Worm (Caenorhabditis elegans): ENCODE results near the gene Y67D8C.7.

Y67D8C.7 gene

DNA sequence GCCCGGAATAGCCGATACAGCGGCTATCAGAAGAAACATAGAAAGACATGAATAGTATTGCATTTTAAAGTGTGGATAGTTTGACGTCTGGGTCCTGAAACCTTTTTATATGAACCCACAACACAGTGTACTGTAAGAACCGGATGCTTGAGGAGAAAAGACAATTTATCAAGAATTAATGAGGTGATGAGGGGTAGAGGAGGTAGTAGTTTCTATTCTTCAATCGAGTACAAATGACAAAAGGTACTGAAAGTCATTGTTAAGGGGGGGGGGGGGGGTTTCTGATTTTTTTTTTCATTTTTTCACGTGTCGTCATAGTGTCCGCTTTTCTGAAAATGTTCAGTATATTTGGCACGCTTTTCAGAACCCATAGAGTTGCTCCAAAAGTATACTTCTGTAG lies at the start of gene Y67D8C.7:
Y67D8C.7 (minus strand) TSS at position 101 of the 400 bp plus-strand sequence.
- no peak for TF ChIP-seq unc-62 (GFP tag; optimal IDR thresholded peaks at IDR 0.05)

DNA sequence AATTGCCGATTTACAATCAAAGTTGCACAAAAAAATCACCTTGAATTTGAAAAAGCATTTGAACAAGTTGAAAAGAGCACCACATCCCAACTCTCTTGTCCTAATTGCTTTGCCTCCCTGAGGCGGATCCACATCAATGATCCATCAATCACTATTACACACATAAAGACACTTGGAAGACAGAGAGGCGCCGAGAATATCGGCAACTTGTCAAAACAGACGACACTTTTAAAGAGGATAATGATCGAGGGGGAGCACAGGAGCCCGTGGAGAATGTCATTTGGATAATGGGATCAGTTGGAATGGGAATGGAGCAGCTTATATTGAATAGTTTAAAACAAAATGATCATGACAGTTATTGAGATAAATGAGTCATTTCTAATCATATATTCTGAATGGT lies 34.5 kb upstream of the Y67D8C.7 start:
- TF ChIP-seq unc-62 (GFP tag; optimal IDR thresholded peaks at IDR 0.05): no peak

DNA sequence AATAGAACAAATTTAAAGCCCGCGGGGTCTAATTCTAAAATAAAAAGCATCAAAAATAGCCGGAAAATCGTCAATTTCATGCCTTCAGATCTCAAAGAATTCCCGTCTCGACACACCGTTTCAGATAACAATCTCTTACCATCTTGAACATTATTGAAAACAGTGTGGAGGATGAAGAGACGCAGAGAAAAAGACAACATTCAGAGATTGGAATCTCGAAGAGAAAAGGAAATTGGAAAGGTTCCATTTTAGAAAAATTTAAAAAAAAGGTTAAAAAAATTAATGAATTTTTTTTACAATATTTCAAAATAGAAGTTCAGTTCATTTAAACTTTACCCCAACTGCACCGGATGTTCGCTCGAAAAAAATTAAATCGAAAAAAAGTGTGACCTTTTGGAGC lies 30.3 kb upstream of the Y67D8C.7 start:
- TF ChIP-seq unc-62 (GFP tag; optimal IDR thresholded peaks at IDR 0.05): no peak

DNA sequence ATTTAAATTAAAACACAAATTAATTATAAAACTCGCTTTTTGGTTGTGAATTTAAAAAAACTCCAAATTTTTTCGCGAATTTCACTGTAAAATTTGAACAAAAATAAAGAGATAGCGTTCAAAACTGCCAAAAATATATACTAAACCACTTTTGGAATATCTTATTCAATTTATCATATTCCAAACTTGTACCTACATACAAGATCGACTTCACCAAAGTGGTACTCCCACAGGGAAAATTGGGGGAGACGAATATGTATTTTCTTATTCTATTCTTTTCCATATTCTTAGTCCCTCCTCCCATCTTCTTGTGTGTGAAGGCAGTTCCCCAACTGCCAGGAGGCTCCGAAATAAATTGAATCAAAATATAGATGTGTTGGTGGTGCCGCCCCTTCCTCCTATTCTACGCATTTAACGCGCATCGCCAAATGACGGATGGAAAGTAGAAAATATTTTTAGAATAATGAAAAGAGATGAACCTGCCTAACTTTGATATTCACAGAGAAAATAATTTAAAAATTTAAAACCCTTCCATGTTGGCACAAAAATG lies 29.3 kb upstream of the Y67D8C.7 start:
- TF ChIP-seq unc-62 (GFP tag; optimal IDR thresholded peaks at IDR 0.05): no peak

DNA sequence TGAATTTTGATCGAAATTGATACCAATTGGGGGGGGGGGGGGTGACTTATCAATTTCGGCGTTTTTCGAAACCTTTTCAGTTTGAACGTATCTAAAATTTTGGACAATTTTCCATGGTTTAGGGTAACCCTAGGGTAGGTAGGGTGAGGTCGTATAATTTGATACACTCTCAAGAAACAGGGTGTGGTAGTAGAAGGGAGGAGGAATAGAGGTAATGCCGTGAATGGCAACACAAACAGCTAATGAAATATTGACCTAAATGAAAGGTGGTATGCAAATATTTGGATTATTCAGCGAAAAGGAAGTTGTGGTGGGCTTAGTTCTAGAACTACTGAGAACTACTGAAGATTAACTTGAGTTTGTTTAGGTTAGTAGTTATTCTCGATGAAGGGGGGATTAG lies 26.2 kb upstream of the Y67D8C.7 start:
- TF ChIP-seq unc-62 (GFP tag; optimal IDR thresholded peaks at IDR 0.05): no peak

DNA sequence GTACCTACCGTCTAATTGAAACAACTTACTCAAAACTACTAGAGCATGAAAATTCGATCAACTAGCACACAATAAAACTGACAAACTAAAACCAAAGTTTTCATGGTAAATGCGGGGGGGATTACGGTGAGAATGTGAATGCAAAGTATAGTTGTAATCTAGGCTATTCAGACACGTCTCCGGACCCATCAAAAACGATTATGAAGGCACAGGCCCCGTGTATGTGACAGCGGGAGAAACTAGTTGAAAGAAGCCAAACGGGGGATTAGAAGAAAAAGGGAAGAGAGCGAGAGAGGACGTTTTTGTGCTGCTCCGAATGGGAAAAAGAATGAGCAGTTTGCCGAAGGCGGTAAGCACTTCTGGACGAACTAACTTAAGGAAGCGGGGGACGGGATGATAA lies 24.4 kb upstream of the Y67D8C.7 start:
- TF ChIP-seq unc-62 (GFP tag; optimal IDR thresholded peaks at IDR 0.05): no peak

DNA sequence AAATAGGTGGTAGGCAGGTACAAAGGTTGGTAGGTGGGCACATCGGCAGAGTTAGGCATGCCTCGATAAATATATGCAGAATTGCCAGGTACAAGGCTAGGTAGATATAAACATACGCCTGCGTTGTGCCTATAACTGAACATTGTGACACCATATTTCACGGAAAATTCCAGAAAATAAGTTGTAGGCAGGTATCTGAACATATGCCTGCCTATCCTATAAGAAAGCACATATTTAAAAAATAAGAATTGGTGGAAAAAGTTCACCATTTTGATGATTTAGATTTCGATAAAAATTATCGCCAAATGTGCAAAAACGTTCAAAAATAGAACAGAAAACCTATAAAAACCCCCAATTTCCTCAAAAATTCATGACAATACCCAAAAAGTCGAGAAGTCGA lies 22.9 kb upstream of the Y67D8C.7 start:
- TF ChIP-seq unc-62 (GFP tag; optimal IDR thresholded peaks at IDR 0.05): no peak

DNA sequence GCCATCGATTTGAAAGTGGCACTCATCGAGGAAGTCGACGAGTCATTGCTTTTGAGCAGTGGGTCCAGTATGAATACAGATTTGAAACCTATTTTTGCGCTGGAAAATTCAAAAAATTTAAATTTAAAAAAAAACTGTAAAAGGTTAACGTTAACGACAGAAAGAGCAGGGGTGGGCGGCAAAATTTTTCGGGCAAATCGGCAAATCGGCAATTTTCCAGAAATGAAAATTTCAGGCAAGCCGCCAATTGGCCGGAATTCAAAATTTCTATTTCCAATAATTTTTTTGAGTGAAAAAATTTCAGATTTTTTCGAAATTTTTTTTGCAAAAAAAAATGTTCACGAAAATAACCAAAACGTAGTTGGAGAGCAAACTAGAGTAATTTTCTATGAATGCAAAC lies 20.1 kb upstream of the Y67D8C.7 start, which contains the start of gene Y67D8C.9:
Y67D8C.9 (minus strand) TSS at position 101 of the 400 bp plus-strand sequence.
- TF ChIP-seq unc-62 (GFP tag; optimal IDR thresholded peaks at IDR 0.05): no peak

DNA sequence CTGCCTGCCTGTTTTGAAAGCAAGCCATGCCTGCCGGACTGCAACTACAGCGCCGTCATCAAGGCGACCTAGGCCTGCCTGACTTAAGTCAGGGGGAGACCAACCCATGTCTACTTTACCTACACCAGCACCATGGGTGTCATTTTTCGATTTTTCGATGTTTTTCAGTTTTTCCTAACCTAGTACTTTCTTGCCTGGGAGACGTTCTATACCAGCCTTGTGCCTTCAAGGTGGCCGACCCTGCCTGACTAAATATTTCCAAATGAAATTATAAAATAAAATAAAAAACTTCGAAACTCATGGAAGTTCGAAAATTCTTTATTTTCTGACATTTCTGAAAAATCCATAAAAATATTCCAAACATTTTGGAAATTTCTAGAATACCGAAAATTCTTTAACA lies 10.1 kb upstream of the Y67D8C.7 start:
- TF ChIP-seq unc-62 (GFP tag; optimal IDR thresholded peaks at IDR 0.05): no peak

DNA sequence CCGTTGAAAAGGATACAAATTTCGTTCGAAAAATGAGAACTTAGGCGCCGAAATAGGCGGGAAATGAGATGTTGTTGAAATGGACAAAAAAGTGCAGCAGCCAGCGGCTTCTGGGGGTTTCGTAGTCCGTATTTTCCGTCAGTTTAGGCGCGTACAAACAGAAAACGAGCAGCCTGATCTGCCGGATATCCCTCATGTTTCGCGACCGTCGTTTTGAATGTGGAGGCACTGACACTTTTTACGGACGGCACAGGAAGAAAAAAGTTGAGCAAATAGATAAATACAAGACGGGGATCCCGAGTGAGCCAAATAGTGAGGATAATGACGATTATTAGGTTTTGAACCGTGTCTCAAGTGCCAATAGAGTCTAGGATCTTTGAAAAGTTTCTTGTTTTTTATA lies 9.5 kb upstream of the Y67D8C.7 start, which contains the start of gene Y67D8C.22:
Y67D8C.22 (minus strand) TSS at position 101 of the 400 bp plus-strand sequence.
- no peak for TF ChIP-seq unc-62 (GFP tag; optimal IDR thresholded peaks at IDR 0.05)

DNA sequence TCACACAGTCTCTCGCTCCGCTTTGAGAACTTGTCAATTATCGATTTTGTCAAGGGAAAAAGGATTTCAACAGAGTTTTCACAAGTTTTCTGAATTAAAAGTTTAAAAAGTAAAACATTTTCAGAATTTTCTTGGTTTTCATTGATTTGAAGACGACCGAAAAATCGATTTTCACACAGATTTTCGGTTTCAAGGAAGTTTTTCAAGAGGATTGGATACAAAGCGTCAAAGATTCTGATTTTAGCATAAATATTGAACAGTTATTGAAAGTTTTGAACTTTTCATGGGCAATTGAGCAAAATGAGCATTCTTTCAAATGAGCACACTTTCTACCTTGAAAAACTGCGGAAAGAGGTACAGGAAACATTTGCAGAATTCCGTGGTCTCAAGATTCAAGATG lies 5.3 kb upstream of the Y67D8C.7 start, which contains the start of gene Y67D8C.2:
Y67D8C.2 (plus strand) TSS at position 301 of the 400 bp plus-strand sequence.
- TF ChIP-seq unc-62 (GFP tag; optimal IDR thresholded peaks at IDR 0.05): no peak

DNA sequence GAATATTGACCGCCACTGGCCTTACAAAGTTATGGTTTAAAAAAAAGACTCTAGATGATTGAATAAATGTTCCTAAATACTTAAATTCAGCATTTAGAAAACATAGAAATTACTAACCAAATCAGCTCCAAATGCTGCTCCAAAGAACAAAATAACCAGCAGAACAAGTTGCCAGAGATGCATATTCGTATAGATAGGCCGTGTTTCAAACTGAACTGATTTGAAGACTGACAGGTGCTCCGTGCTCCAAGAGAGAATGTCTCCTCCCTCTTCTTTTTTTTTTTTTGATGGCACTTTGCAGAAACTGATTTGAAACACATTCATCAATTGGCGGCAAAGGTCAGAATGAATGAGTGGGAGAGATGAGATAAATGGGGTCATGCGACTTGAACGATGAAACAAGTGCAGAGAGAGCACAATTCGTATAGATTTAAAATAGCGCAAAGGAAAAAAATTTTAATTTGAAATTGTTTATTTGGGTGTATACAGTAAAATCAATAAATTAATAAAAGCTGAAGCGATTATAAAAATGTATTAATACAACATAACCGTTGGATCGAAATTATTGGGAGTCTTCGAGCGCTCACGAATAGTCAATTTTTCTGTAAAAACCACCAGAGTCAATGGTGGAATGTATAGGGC lies 3.0 kb upstream of the Y67D8C.7 start, which contains the start of gene cpg-9:
cpg-9 (minus strand) TSS at position 592 of the 642 bp plus-strand sequence.
- no peak for TF ChIP-seq unc-62 (GFP tag; optimal IDR thresholded peaks at IDR 0.05)

DNA sequence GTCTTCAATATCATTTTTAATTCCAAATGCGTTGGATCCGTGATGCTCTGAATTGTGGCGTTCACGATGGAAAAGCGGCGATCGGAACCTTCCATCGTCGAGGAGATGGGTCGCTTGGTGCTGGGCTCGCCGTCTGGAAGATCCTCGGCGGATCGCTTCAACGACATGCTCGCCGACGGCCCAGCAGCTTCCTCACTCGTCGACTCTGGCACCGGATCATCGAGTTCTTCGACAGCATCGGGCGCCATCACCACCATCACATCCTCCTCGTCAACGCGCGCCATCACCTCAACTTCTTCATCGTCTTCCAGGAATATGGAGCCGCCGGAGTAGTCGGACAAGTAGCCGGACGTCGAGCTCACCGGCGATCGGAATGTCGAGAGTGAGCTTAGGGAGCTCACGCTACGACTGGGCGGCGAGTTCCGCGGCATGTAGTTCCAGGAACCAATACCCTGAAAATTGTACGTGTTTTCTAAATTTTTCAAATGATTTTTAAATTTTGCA lies 3.7 kb downstream of the Y67D8C.7 start, which contains the start of gene Y67D8C.6:
Y67D8C.6 (minus strand) TSS at position 454 of the 504 bp plus-strand sequence.
- TF ChIP-seq unc-62 (GFP tag; optimal IDR thresholded peaks at IDR 0.05): no peak

DNA sequence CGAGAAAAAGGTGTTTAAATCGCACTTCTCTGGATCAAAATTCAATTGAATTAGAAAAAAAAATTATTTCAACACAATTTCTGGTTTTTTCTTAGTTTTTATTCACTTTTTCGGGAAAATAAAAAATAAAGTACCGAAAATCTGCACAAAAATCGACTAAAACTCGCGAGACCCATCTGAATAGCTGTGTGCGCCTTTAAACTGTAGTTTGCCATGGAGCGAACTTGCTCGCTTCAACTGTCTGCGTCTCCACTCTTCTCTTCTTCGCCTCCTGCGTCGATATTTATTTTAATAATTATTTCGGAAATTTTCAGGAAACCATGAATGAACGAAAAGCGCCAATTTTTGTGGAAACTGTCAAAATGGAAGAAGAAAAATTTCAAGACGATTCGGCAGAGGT lies 10.9 kb downstream of the Y67D8C.7 start:
- TF ChIP-seq unc-62 (GFP tag; optimal IDR thresholded peaks at IDR 0.05): no peak

DNA sequence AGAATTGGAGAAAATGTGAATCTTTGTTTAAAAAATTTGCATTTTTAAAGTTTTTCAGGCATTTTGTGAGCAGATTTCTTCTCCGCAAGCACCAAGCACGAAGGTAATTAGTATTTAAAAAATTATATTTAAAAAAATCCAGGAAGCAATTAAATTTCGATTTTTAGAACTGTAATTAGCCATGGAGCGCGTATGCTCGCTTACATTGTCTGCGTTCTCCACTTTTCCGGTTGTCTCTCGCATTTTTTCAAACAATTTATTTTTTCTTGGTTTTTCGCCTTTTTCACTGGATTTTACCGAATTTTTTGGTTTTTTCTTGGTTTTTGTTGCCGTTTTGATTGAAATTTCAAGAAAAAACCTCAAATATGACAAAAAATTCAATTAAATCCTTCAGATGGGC lies 11.4 kb downstream of the Y67D8C.7 start:
- TF ChIP-seq unc-62 (GFP tag; optimal IDR thresholded peaks at IDR 0.05): no peak

DNA sequence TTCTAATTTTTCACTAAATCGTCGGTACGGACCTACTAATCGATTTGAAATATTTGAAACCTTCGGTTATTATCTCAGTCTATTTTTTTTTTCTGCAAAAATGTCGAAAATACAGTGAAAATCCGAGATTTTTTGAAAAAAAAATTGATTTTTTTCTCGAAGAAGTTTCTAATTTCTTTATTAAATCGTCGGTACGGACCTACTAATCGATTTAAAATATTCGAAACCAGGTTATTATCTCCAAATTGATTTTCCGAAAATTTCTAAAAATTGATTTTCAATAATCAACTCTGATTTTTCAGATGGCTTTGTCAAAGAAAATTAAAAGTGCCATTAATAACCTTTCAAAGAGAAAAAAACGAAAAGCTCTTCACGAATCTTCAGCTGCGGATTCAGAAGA lies 13.3 kb downstream of the Y67D8C.7 start, which contains the start of gene ivph-3:
ivph-3 (plus strand) TSS at position 301 of the 400 bp plus-strand sequence.
- TF ChIP-seq unc-62 (GFP tag; optimal IDR thresholded peaks at IDR 0.05): no peak

Measured in whole organism, dauer.